Worm (Caenorhabditis elegans) whole organism, midembryonic: ENCODE results near the gene C01G5.9.

Experiments used
- T22C8.4 ChIP-seq: fragments of 200-800 bp; sonication (Bioruptor generic); IDR thresholded peaks from 2 replicates; pipeline ENCODE4 v1.3.6; 2022; ENCODE audit warnings: missing genetic modification characterization, missing compliant biosample characterization
- flt-1 ChIP-seq: fragments of 200-800 bp; sonication (Bioruptor generic); IDR thresholded peaks from 2 replicates; pipeline ENCODE4 v1.3.6; 2022; ENCODE audit warnings: missing genetic modification characterization, missing compliant biosample characterization
- tab-1 ChIP-seq: fragments of 200-800 bp; sonication (Bioruptor generic); IDR thresholded peaks from 2 replicates; pipeline ENCODE4 v1.3.6; 2022; ENCODE audit warnings: missing genetic modification characterization, missing compliant biosample characterization
- ztf-29 ChIP-seq: fragments of 200-800 bp; sonication (Bioruptor generic); IDR thresholded peaks from 2 replicates; pipeline ENCODE4 v1.3.6; 2022; ENCODE audit warnings: missing genetic modification reagents, missing genetic modification characterization, missing compliant biosample characterization

- no peak for TF ChIP-seq ztf-29 (GFP tag; lab: Robert Waterston, UW)
- TF ChIP-seq tab-1 = no peak
- TF ChIP-seq flt-1 (GFP tag; lab: Robert Waterston, UW) = no peak
- no peak for TF ChIP-seq T22C8.4 (GFP tag; lab: Robert Waterston, UW)
Measured at ce11 chrIV:6554865-6555264, 35.2 kb downstream of the C01G5.9 start.
